Fruit fly (Drosophila melanogaster) Kc167 (cell line): ENCODE results near the gene msd5.

Experiments
- Myc ChIP-seq: fragments of >200 bp; optimal IDR thresholded peaks from 2 replicates; lab custom pipeline; 2017; ENCODE audit warnings: missing external identifiers
- Sin3A ChIP-seq: fragments of >200 bp; optimal IDR thresholded peaks from 2 replicates; lab custom pipeline; 2018; ENCODE audit warnings: missing external identifiers
- h ChIP-seq: fragments of >200 bp; optimal IDR thresholded peaks from 3 replicates; lab custom pipeline; 2018; ENCODE audit warnings: missing external identifiers
- insv ChIP-seq: fragments of >200 bp; optimal IDR thresholded peaks from 3 replicates; lab custom pipeline; 2018; ENCODE audit warnings: missing external identifiers
- psq ChIP-seq: fragments of >200 bp; optimal IDR thresholded peaks from 2 replicates; lab custom pipeline; 2017; ENCODE audit warnings: missing external identifiers
- ttk ChIP-seq: sonication (Bioruptor generic); optimal IDR thresholded peaks from 2 replicates; lab custom pipeline; 2017; ENCODE audit warnings: missing external identifiers

Gene msd5

dm6 chr3L:1342133-1342580 lies 9.2 kb upstream of the msd5 start, which contains the start of gene indra:
Gene indra, minus strand, starts transcription at chr3L:1342403.
- TF ChIP-seq Sin3A (lab: Kevin White, UChicago) (no peak), ttk (lab: Kevin White, UChicago) (no peak), psq (lab: Kevin White, UChicago) (no peak), h (no peak), insv (lab: Kevin White, UChicago) (no peak), Myc (lab: Kevin White, UChicago) (no peak)

dm6 chr3L:1335989-1336961 lies 3.3 kb upstream of the msd5 start:
- TF ChIP-seq Myc (lab: Kevin White, UChicago) = no peak
- no peak for TF ChIP-seq psq (lab: Kevin White, UChicago)
- TF ChIP-seq insv (lab: Kevin White, UChicago) = no peak

dm6 chr3L:1335428-1335764 lies 2.5 kb upstream of the msd5 start:
- no peak for TF ChIP-seq ttk (lab: Kevin White, UChicago)
- no peak for TF ChIP-seq Myc (lab: Kevin White, UChicago)
- TF ChIP-seq h = no peak
- no peak for TF ChIP-seq insv (lab: Kevin White, UChicago)
- no peak for TF ChIP-seq psq (lab: Kevin White, UChicago)
- no peak for TF ChIP-seq Sin3A (lab: Kevin White, UChicago)

- TF ChIP-seq Myc (lab: Kevin White, UChicago) = no peak
- TF ChIP-seq Sin3A (lab: Kevin White, UChicago) = no peak
- TF ChIP-seq ttk (lab: Kevin White, UChicago) = no peak
- TF ChIP-seq h = no peak
- TF ChIP-seq insv (lab: Kevin White, UChicago) = no peak
Observed at dm6 chr3L:1334571-1335427, 1.9 kb upstream of the msd5 start, which contains the start of the genes Hmbs and CG2211. Gene Hmbs, plus strand, starts transcription at chr3L:1334889. Gene CG2211, minus strand, starts transcription at chr3L:1335359.

- TF ChIP-seq psq (lab: Kevin White, UChicago) = no peak
- no peak for TF ChIP-seq insv (lab: Kevin White, UChicago)
Observed at dm6 chr3L:1331542-1331941, 1.4 kb downstream of the msd5 start, which contains the start of gene msd1. Gene msd1, plus strand, starts transcription at chr3L:1331744.

dm6 chr3L:1330420-1330819 lies 2.5 kb downstream of the msd5 start:
- TF ChIP-seq insv (lab: Kevin White, UChicago) = no peak
- TF ChIP-seq Sin3A (lab: Kevin White, UChicago) = no peak
- TF ChIP-seq ttk (lab: Kevin White, UChicago) = no peak
- no peak for TF ChIP-seq Myc (lab: Kevin White, UChicago)
- no peak for TF ChIP-seq h
- TF ChIP-seq psq (lab: Kevin White, UChicago) = no peak

dm6 chr3L:1329724-1330123 lies 3.2 kb downstream of the msd5 start, which contains the start of gene ND-ACP:
Gene ND-ACP, plus strand, starts transcription at chr3L:1329949.
- no peak for TF ChIP-seq insv (lab: Kevin White, UChicago)
- peak; percentile 70 for TF ChIP-seq psq (lab: Kevin White, UChicago)

dm6 chr3L:1325626-1325937 lies 7.4 kb downstream of the msd5 start:
- TF ChIP-seq h (no peak), psq (lab: Kevin White, UChicago) (no peak), Sin3A (lab: Kevin White, UChicago) (no peak), insv (lab: Kevin White, UChicago) (no peak), ttk (lab: Kevin White, UChicago) (no peak), Myc (lab: Kevin White, UChicago) (no peak)

dm6 chr3L:1324818-1325625 lies 7.9 kb downstream of the msd5 start:
- TF ChIP-seq h (no peak), Sin3A (lab: Kevin White, UChicago) (no peak), ttk (lab: Kevin White, UChicago) (no peak), insv (lab: Kevin White, UChicago) (no peak), psq (lab: Kevin White, UChicago) (no peak), Myc (lab: Kevin White, UChicago) (no peak)

dm6 chr3L:1323136-1323535 lies 9.8 kb downstream of the msd5 start:
- TF ChIP-seq Myc (lab: Kevin White, UChicago) (no peak), insv (lab: Kevin White, UChicago) (no peak), ttk (lab: Kevin White, UChicago) (no peak)

- TF ChIP-seq ttk (lab: Kevin White, UChicago) (no peak), Myc (lab: Kevin White, UChicago) (no peak), h (no peak), Sin3A (lab: Kevin White, UChicago) (no peak), psq (lab: Kevin White, UChicago) (no peak), insv (lab: Kevin White, UChicago) (no peak)
Observed at dm6 chr3L:1322706-1323105, 10.2 kb downstream of the msd5 start, which contains the start of gene CG9184. Gene CG9184, minus strand, starts transcription at chr3L:1322806.
